Worm (Caenorhabditis elegans): Measurements from ENCODE around the gene F55H2.8.

ce11 chrIII:9558463-9558862, 44.8 kb downstream of the F55H2.8 start, which contains the start of gene C48B4.6:
- TF ChIP-seq R02D3.7 (tag; optimal IDR thresholded peaks at IDR 0.05), result no peak
- TF ChIP-seq skn-1 (tag; optimal IDR thresholded peaks at IDR 0.05), result no peak
- no peak for TF ChIP-seq ceh-82 (tag; optimal IDR thresholded peaks at IDR 0.05)
- TF ChIP-seq nhr-77 (tag; optimal IDR thresholded peaks at IDR 0.05), result no peak
- TF ChIP-seq snpc-4 (tag; optimal IDR thresholded peaks at IDR 0.05), result no peak
- no peak for TF ChIP-seq unc-62 (GFP tag; optimal IDR thresholded peaks at IDR 0.05)
- TF ChIP-seq nhr-25 (tag; optimal IDR thresholded peaks at IDR 0.05), result no peak
- no peak for TF ChIP-seq nhr-76 (tag; optimal IDR thresholded peaks at IDR 0.05)
- TF ChIP-seq nfya-1 (tag; optimal IDR thresholded peaks at IDR 0.05; ENCODE audit: insufficient read depth), result no peak
- no peak for TF ChIP-seq ama-1 (optimal IDR thresholded peaks at IDR 0.05)
- TF ChIP-seq nhr-12 (tag; optimal IDR thresholded peaks at IDR 0.05), result no peak
- TF ChIP-seq daf-12 (tag; optimal IDR thresholded peaks at IDR 0.05), result no peak

All from whole organism, L3 larva.